Fruit fly (Drosophila melanogaster) whole organism, embryonic: Measurements from ENCODE around the gene gl.

ENCODE experiments used
- Bteb2 ChIP-seq: fragments of 200-800 bp; sonication (Bioruptor generic); optimal IDR thresholded peaks from 2 replicates; lab custom pipeline; 2016; ENCODE audit warnings: missing biosample characterization, missing genetic modification characterization
- CG10147 ChIP-seq: fragments of 200-800 bp; sonication (Bioruptor generic); optimal IDR thresholded peaks from 2 replicates; lab custom pipeline; 2019; ENCODE audit warnings: missing biosample characterization, mild to moderate bottlenecking, missing genetic modification characterization, moderate library complexity
- CG10366 ChIP-seq: fragments of 200-800 bp; sonication (Bioruptor generic); IDR thresholded peaks from 2 replicates; pipeline ENCODE4 v1.3.6; 2022; ENCODE audit warnings: missing biosample characterization, missing genetic modification characterization
- CG10431 ChIP-seq: fragments of 200-800 bp; sonication (Bioruptor generic); optimal IDR thresholded peaks from 3 replicates; lab custom pipeline; 2018; ENCODE audit warnings: missing biosample characterization, mild to moderate bottlenecking, missing genetic modification characterization
- CG11456 ChIP-seq: fragments of 200-800 bp; sonication (Bioruptor generic); IDR thresholded peaks from 3 replicates; pipeline ENCODE4 v1.3.6; 2022; ENCODE audit warnings: missing biosample characterization, missing genetic modification characterization
- CG11723 ChIP-seq: fragments of 200-800 bp; sonication (Bioruptor generic); optimal IDR thresholded peaks from 2 replicates; lab custom pipeline; 2017; ENCODE audit warnings: missing biosample characterization, mild to moderate bottlenecking, missing genetic modification characterization
- CG12104 ChIP-seq: fragments of 200-800 bp; sonication (Bioruptor generic); optimal IDR thresholded peaks from 3 replicates; lab custom pipeline; 2016; ENCODE audit warnings: missing biosample characterization, missing genetic modification characterization
- CG12219 ChIP-seq: fragments of 200-800 bp; sonication (Bioruptor generic); optimal IDR thresholded peaks from 3 replicates; lab custom pipeline; 2018; ENCODE audit warnings: missing biosample characterization, mild to moderate bottlenecking, missing genetic modification characterization
- CG13775 ChIP-seq: fragments of 200-800 bp; sonication (Bioruptor generic); optimal IDR thresholded peaks from 3 replicates; lab custom pipeline; 2017; ENCODE audit warnings: missing biosample characterization, mild to moderate bottlenecking, missing genetic modification characterization
- CG1529 ChIP-seq: fragments of 200-800 bp; sonication (Bioruptor generic); optimal IDR thresholded peaks from 3 replicates; lab custom pipeline; 2018; ENCODE audit warnings: missing biosample characterization, missing genetic modification characterization
- CG17361 ChIP-seq: fragments of 200-800 bp; sonication (Bioruptor generic); IDR thresholded peaks from 3 replicates; pipeline ENCODE4 v1.3.6; 2022; ENCODE audit warnings: missing biosample characterization, missing genetic modification characterization
- CG17612 ChIP-seq: fragments of 200-800 bp; sonication (Bioruptor generic); IDR thresholded peaks from 2 replicates; pipeline ENCODE4 v1.3.6; 2022; ENCODE audit warnings: missing biosample characterization, missing genetic modification characterization
- CG2116 ChIP-seq: fragments of 200-800 bp; sonication (Bioruptor generic); optimal IDR thresholded peaks from 3 replicates; lab custom pipeline; 2018; ENCODE audit warnings: missing biosample characterization, mild to moderate bottlenecking, missing genetic modification characterization
- CG34224 ChIP-seq: fragments of 200-800 bp; sonication (Bioruptor generic); IDR thresholded peaks from 3 replicates; pipeline ENCODE4 v1.3.6; 2022; ENCODE audit warnings: missing biosample characterization, missing genetic modification characterization; ENCODE audit not compliant: partially characterized antibody
- CG34376 ChIP-seq: fragments of 200-800 bp; sonication (Bioruptor generic); optimal IDR thresholded peaks from 2 replicates; lab custom pipeline; 2018; ENCODE audit warnings: missing biosample characterization, mild to moderate bottlenecking, missing genetic modification characterization
- CG34422 ChIP-seq: fragments of 200-800 bp; sonication (Bioruptor generic); IDR thresholded peaks from 3 replicates; pipeline ENCODE4 v1.3.6; 2022; ENCODE audit warnings: missing biosample characterization, missing genetic modification characterization
- CG3995 ChIP-seq: fragments of 200-800 bp; sonication (Bioruptor generic); optimal IDR thresholded peaks from 3 replicates; lab custom pipeline; 2016; ENCODE audit warnings: missing biosample characterization, missing genetic modification characterization
- CG4424 ChIP-seq: fragments of 200-800 bp; sonication (Bioruptor generic); optimal IDR thresholded peaks from 3 replicates; lab custom pipeline; 2016; ENCODE audit warnings: missing biosample characterization, missing genetic modification characterization
- CG5245 ChIP-seq: fragments of 200-800 bp; sonication (Bioruptor generic); optimal IDR thresholded peaks from 3 replicates; lab custom pipeline; 2016; ENCODE audit warnings: missing biosample characterization, missing genetic modification characterization
- CG6689 ChIP-seq: fragments of 200-800 bp; sonication (Bioruptor generic); IDR thresholded peaks from 2 replicates; pipeline ENCODE4 v1.3.6; 2022; ENCODE audit warnings: missing biosample characterization, missing genetic modification characterization
- CG6854 ChIP-seq: fragments of 200-800 bp; sonication (Bioruptor generic); optimal IDR thresholded peaks from 3 replicates; lab custom pipeline; 2017; ENCODE audit warnings: missing biosample characterization, mild to moderate bottlenecking, missing genetic modification characterization
- CG7839 ChIP-seq: fragments of 200-800 bp; sonication (Bioruptor generic); optimal IDR thresholded peaks from 3 replicates; lab custom pipeline; 2018; ENCODE audit warnings: missing biosample characterization, mild to moderate bottlenecking, missing genetic modification characterization, moderate library complexity
- D ChIP-seq, 2 experiments: fragments of 200-800 bp in 1 of 2; fragments of >200 bp in 1 of 2; sonication (Bioruptor generic) in 1 of 2; optimal IDR thresholded peaks; 2 replicates in 1 of 2; 3 replicates in 1 of 2; lab custom pipeline; 2017; ENCODE audit warnings: mild to moderate bottlenecking in 1 of 2, missing biosample characterization in 1 of 2, missing genetic modification characterization in 1 of 2, missing genetic modification reagents in 1 of 2
- Ets65A ChIP-seq: fragments of 200-800 bp; sonication (Bioruptor generic); peaks from one replicate; lab custom pipeline; 2016; ENCODE audit warnings: missing biosample characterization, missing genetic modification characterization
- GATAe ChIP-seq: fragments of 200-800 bp; sonication (Bioruptor generic); conservative IDR thresholded peaks from 2 replicates; pipeline ENCODE4 v1.3.6; 2022; ENCODE audit warnings: missing biosample characterization, missing genetic modification characterization
- HLH54F ChIP-seq: fragments of 200-800 bp; sonication (Bioruptor generic); optimal IDR thresholded peaks from 3 replicates; lab custom pipeline; 2016; ENCODE audit warnings: missing biosample characterization, missing genetic modification characterization
- Hey ChIP-seq: fragments of 200-800 bp; sonication (Bioruptor generic); optimal IDR thresholded peaks from 3 replicates; lab custom pipeline; 2018; ENCODE audit warnings: missing biosample characterization, mild to moderate bottlenecking, missing genetic modification characterization
- Hmx ChIP-seq: fragments of 200-800 bp; sonication (Bioruptor generic); optimal IDR thresholded peaks from 2 replicates; lab custom pipeline; 2016; ENCODE audit warnings: missing biosample characterization, missing genetic modification characterization
- Nf-YB ChIP-seq: fragments of 200-800 bp; sonication (Bioruptor generic); optimal IDR thresholded peaks from 3 replicates; lab custom pipeline; 2019; ENCODE audit warnings: missing biosample characterization, mild to moderate bottlenecking, missing genetic modification characterization, moderate library complexity
- Oli ChIP-seq: fragments of 200-800 bp; sonication (Bioruptor generic); optimal IDR thresholded peaks from 2 replicates; lab custom pipeline; 2018; ENCODE audit warnings: missing biosample characterization, mild to moderate bottlenecking, missing genetic modification characterization, moderate library complexity
- Sry-δ ChIP-seq: fragments of 200-800 bp; sonication (Bioruptor generic); optimal IDR thresholded peaks from 2 replicates; lab custom pipeline; 2016; ENCODE audit warnings: missing biosample characterization, missing genetic modification characterization
- ab ChIP-seq: fragments of 200-800 bp; sonication (Bioruptor generic); optimal IDR thresholded peaks from 2 replicates; lab custom pipeline; 2016; ENCODE audit warnings: missing biosample characterization, missing genetic modification characterization
- ap ChIP-seq: fragments of 200-800 bp; sonication (Bioruptor generic); IDR thresholded peaks from 2 replicates; pipeline ENCODE4 v1.3.6; 2022; ENCODE audit warnings: missing biosample characterization, missing genetic modification characterization
- ci ChIP-seq: fragments of 200-800 bp; sonication (Bioruptor generic); IDR thresholded peaks from 3 replicates; pipeline ENCODE4 v1.3.6; 2022; ENCODE audit warnings: missing biosample characterization, missing genetic modification characterization
- dan ChIP-seq: fragments of 200-800 bp; sonication (Bioruptor generic); IDR thresholded peaks from 2 replicates; pipeline ENCODE4 v1.3.6; 2022; ENCODE audit warnings: missing biosample characterization, missing genetic modification characterization
- danr ChIP-seq: fragments of 200-800 bp; sonication (Bioruptor generic); IDR thresholded peaks from 2 replicates; pipeline ENCODE4 v1.3.6; 2022; ENCODE audit warnings: missing biosample characterization, missing genetic modification characterization
- disco-r ChIP-seq: fragments of 200-800 bp; sonication (Bioruptor generic); optimal IDR thresholded peaks from 2 replicates; lab custom pipeline; 2016; ENCODE audit warnings: missing biosample characterization, missing genetic modification characterization
- dpn ChIP-seq, 2 experiments: fragments of 200-800 bp; sonication (Bioruptor generic); optimal IDR thresholded peaks; 3 replicates each; lab custom pipeline; 2016; ENCODE audit warnings: missing biosample characterization in 2 of 2, missing genetic modification characterization in 2 of 2
- eve ChIP-seq, 2 experiments: fragments of >200 bp; optimal IDR thresholded peaks; 2 replicates each; lab custom pipeline; 2017; ENCODE audit warnings: missing biosample characterization in 2 of 2, missing genetic modification characterization in 2 of 2
- exex ChIP-seq: fragments of 200-800 bp; sonication (Bioruptor generic); optimal IDR thresholded peaks from 4 replicates; lab custom pipeline; 2018; ENCODE audit warnings: missing biosample characterization, mild to moderate bottlenecking, missing genetic modification characterization, moderate library complexity
- fd64A ChIP-seq: fragments of 200-800 bp; sonication (Bioruptor generic); optimal IDR thresholded peaks from 3 replicates; lab custom pipeline; 2018; ENCODE audit warnings: missing biosample characterization, mild to moderate bottlenecking, missing genetic modification characterization
- fd96Cb ChIP-seq: fragments of 200-800 bp; sonication (Bioruptor generic); optimal IDR thresholded peaks from 2 replicates; lab custom pipeline; 2018; ENCODE audit warnings: missing biosample characterization, mild to moderate bottlenecking, missing genetic modification characterization, moderate library complexity
- jumu ChIP-seq: fragments of 200-800 bp; sonication (Bioruptor generic); optimal IDR thresholded peaks from 3 replicates; lab custom pipeline; 2016; ENCODE audit warnings: missing biosample characterization, missing genetic modification characterization
- lilli ChIP-seq: fragments of 200-800 bp; sonication (Bioruptor generic); optimal IDR thresholded peaks from 3 replicates; lab custom pipeline; 2016; ENCODE audit warnings: missing biosample characterization, missing genetic modification characterization
- mld ChIP-seq: fragments of 200-800 bp; sonication (Bioruptor generic); IDR thresholded peaks from 3 replicates; pipeline ENCODE4 v1.3.6; 2022; ENCODE audit warnings: missing biosample characterization, missing genetic modification characterization; ENCODE audit not compliant: partially characterized antibody
- phol ChIP-seq: fragments of 200-800 bp; sonication (Bioruptor generic); optimal IDR thresholded peaks from 3 replicates; lab custom pipeline; 2018; ENCODE audit warnings: missing biosample characterization, mild to moderate bottlenecking, missing genetic modification characterization, moderate library complexity
- sim ChIP-seq: fragments of 200-800 bp; sonication (Bioruptor generic); IDR thresholded peaks from 2 replicates; pipeline ENCODE4 v1.3.6; 2022; ENCODE audit warnings: missing biosample characterization, missing genetic modification characterization
- tll ChIP-seq, 2 experiments: fragments of 200-800 bp in 1 of 2; fragments of >200 bp in 1 of 2; sonication (Bioruptor generic) in 1 of 2; optimal IDR thresholded peaks; 2 replicates each; lab custom pipeline; 2017 to 2019; ENCODE audit warnings: missing biosample characterization in 2 of 2, missing genetic modification characterization in 2 of 2, mild to moderate bottlenecking in 1 of 2, moderate library complexity in 1 of 2
- tx ChIP-seq: fragments of 200-800 bp; sonication (Bioruptor generic); optimal IDR thresholded peaks from 2 replicates; lab custom pipeline; 2016; ENCODE audit warnings: missing biosample characterization, missing genetic modification characterization
- vfl ChIP-seq: fragments of 200-800 bp; sonication (Bioruptor generic); optimal IDR thresholded peaks from 2 replicates; lab custom pipeline; 2016; ENCODE audit warnings: missing biosample characterization, missing genetic modification characterization
- vvl ChIP-seq: fragments of 200-800 bp; sonication (Bioruptor generic); IDR thresholded peaks from 2 replicates; pipeline ENCODE4 v1.3.6; 2022; ENCODE audit warnings: missing biosample characterization, missing genetic modification characterization

The gl gene

DNA sequence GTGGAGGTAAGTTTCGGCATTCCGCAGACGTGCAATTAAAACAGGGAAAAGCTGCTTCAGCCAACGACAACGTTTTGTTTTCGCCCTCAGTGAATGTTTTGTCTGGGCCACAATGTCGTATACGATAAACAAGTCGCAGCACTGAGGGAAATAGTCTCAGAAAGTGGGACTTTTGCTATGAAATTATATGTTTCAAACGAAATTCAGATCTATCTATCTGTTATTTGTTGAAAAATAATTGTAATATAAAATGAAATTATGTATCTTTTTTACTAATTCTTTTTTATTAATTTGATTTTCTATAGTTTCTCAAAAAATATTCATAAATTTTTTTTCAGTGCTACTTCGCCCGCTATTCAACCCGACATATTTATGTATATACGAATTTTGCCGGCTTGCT lies 20.9 kb upstream of the gl start (continued):
- TF ChIP-seq Oli (peak; percentile 50), CG10147 (no peak), danr (GFP tag; lab: Robert Waterston, UW) (no peak), disco-r (GFP tag; lab: Kevin White, UChicago) (no peak), Hey (tag; lab: Kevin White, UChicago) (no peak), CG12104 (GFP tag; lab: Kevin White, UChicago) (no peak), CG13775 (peak; percentile 59), CG5245 (no peak), Bteb2 (no peak), Ets65A (GFP tag; lab: Kevin White, UChicago) (peak; percentile 43), vfl (GFP tag; lab: Kevin White, UChicago) (no peak), CG11723 (GFP tag; lab: Kevin White, UChicago) (no peak), CG12219 (GFP tag; lab: Kevin White, UChicago) (no peak), exex (tag; lab: Kevin White, UChicago) (no peak), CG2116 (GFP tag; lab: Kevin White, UChicago) (no peak), eve (GFP tag; optimal IDR thresholded peaks at IDR 0.05; lab: Kevin White, UChicago) (no peak), CG34376 (no peak), sim (GFP tag; lab: Robert Waterston, UW) (no peak), dpn (GFP tag; optimal IDR thresholded peaks at IDR 0.05; lab: Kevin White, UChicago) (peak in 1 of 2 experiments; percentile 54), CG6689 (GFP tag; lab: Robert Waterston, UW) (peak; percentile 71), Sry-δ (no peak), Nf-YB (GFP tag; lab: Kevin White, UChicago) (peak; percentile 12), CG34422 (GFP tag; lab: Robert Waterston, UW) (peak; percentile 66; the same call in 2 of the 3 replicates), CG10366 (GFP tag; lab: Robert Waterston, UW) (peak; percentile 11; the same call in 1 of the 2 replicates), lilli (GFP tag; lab: Kevin White, UChicago) (peak; percentile 49), ap (GFP tag; lab: Robert Waterston, UW) (no peak), fd96Cb (tag; lab: Kevin White, UChicago) (no peak), CG4424 (GFP tag; lab: Kevin White, UChicago) (no peak), ci (GFP tag; lab: Robert Waterston, UW) (0 out of 3 replicates have a peak, but pooled peaks have one; percentile 47), Hmx (GFP tag; lab: Kevin White, UChicago) (no peak), CG6854 (GFP tag; lab: Kevin White, UChicago) (no peak), CG10431 (GFP tag; lab: Kevin White, UChicago) (no peak), fd64A (GFP tag; lab: Kevin White, UChicago) (no peak), tll (GFP tag; optimal IDR thresholded peaks at IDR 0.05; lab: Kevin White, UChicago) (no peak), mld (GFP tag; lab: Robert Waterston, UW) (no peak), CG17361 (GFP tag; lab: Robert Waterston, UW) (no peak; the same call in none of the 3 replicates), CG1529 (no peak), GATAe (no peak), phol (peak; percentile 28), ab (no peak), CG17612 (no peak), dan (no peak), jumu (no peak), HLH54F (GFP tag; lab: Kevin White, UChicago) (no peak), CG7839 (tag; lab: Kevin White, UChicago) (peak; percentile 71), CG11456 (GFP tag; lab: Robert Waterston, UW) (no peak), vvl (peak; percentile 63; the same call in 1 of the 2 replicates), CG3995 (no peak), CG34224 (no peak), tx (GFP tag; lab: Kevin White, UChicago) (no peak), D (optimal IDR thresholded peaks at IDR 0.05; lab: Kevin White, UChicago) (no peak), D (GFP tag; optimal IDR thresholded peaks at IDR 0.05; lab: Kevin White, UChicago) (no peak)
